Worm (Caenorhabditis elegans) whole organism, L1 larva: ENCODE data around the gene nep-12.

ENCODE experiments used
- C16A3.4 ChIP-seq: fragments of 150-350 bp; optimal IDR thresholded peaks from 2 replicates; lab custom pipeline; 2014; ENCODE audit warnings: missing biosample characterization, missing genetic modification characterization
- C34B4.2 ChIP-seq: sonication (generic microtip); optimal IDR thresholded peaks from 2 replicates; lab custom pipeline; 2017; ENCODE audit warnings: mild to moderate bottlenecking, missing genetic modification characterization, missing compliant biosample characterization
- F16B12.6 ChIP-seq: fragments of 150-350 bp; optimal IDR thresholded peaks from 2 replicates; lab custom pipeline; 2014; ENCODE audit warnings: missing biosample characterization, missing genetic modification characterization
- aly-2 ChIP-seq: fragments of 150-350 bp; optimal IDR thresholded peaks from 2 replicates; lab custom pipeline; 2014; ENCODE audit warnings: missing biosample characterization, missing genetic modification characterization
- blmp-1 ChIP-seq: fragments of 150-350 bp; optimal IDR thresholded peaks from 2 replicates; lab custom pipeline; 2014; ENCODE audit warnings: missing biosample characterization, missing genetic modification characterization
- ceh-63 ChIP-seq: fragments of 200-800 bp; sonication (Bioruptor generic); optimal IDR thresholded peaks from 2 replicates; lab custom pipeline; 2018; ENCODE audit warnings: mild to moderate bottlenecking, missing genetic modification characterization, missing compliant biosample characterization
- ceh-8 ChIP-seq: fragments of 200-800 bp; sonication (Bioruptor generic); optimal IDR thresholded peaks from 2 replicates; lab custom pipeline; 2018; ENCODE audit warnings: mild to moderate bottlenecking, missing genetic modification characterization, moderate library complexity, missing compliant biosample characterization
- ceh-88 ChIP-seq: fragments of 200-800 bp; sonication (Bioruptor generic); IDR thresholded peaks from 2 replicates; pipeline ENCODE4 v1.3.6; 2022; ENCODE audit warnings: missing genetic modification characterization, missing compliant biosample characterization
- efl-1 ChIP-seq, 4 experiments: fragments of 150-350 bp; optimal IDR thresholded peaks in 3 of 4; peaks in 1 of 4; 1 replicate in 1 of 4; 2 replicates in 3 of 4; lab custom pipeline; 2014; ENCODE audit warnings: missing biosample characterization in 2 of 4, missing genetic modification characterization in 2 of 4, missing genetic modification reagents in 2 of 4
- efl-3 ChIP-seq: fragments of 200-800 bp; sonication (Bioruptor generic); optimal IDR thresholded peaks from 2 replicates; lab custom pipeline; 2018; ENCODE audit warnings: mild to moderate bottlenecking, missing genetic modification characterization, missing compliant biosample characterization
- egl-13 ChIP-seq: sonication (generic microtip); optimal IDR thresholded peaks from 2 replicates; lab custom pipeline; 2016; ENCODE audit warnings: missing genotype, missing genetic modification reagents, missing genetic modification characterization, missing compliant biosample characterization
- elt-2 ChIP-seq: sonication (generic microtip); optimal IDR thresholded peaks from 2 replicates; lab custom pipeline; 2016; ENCODE audit warnings: missing genetic modification characterization, mild to moderate bottlenecking, inconsistent platforms, missing compliant biosample characterization, missing genetic modification reagents
- ets-5 ChIP-seq: fragments of 200-800 bp; sonication (Bioruptor generic); IDR thresholded peaks from 2 replicates; pipeline ENCODE4 v1.3.6; 2022; ENCODE audit warnings: missing genetic modification characterization, missing compliant biosample characterization
- grh-1 ChIP-seq: fragments of 200-800 bp; sonication (Bioruptor generic); IDR thresholded peaks from 2 replicates; pipeline ENCODE4 v1.3.6; 2022; ENCODE audit warnings: missing genetic modification reagents, missing genetic modification characterization, missing compliant biosample characterization
- irx-1 ChIP-seq: sonication (generic microtip); optimal IDR thresholded peaks from 2 replicates; lab custom pipeline; 2016; ENCODE audit warnings: missing genetic modification characterization, missing compliant biosample characterization
- jun-1 ChIP-seq: fragments of 150-350 bp; optimal IDR thresholded peaks from 2 replicates; lab custom pipeline; 2014; ENCODE audit warnings: missing biosample characterization, missing genetic modification reagents, missing genetic modification characterization
- lin-14 ChIP-seq: fragments of 200-800 bp; sonication (Bioruptor generic); optimal IDR thresholded peaks from 2 replicates; lab custom pipeline; 2018; ENCODE audit warnings: mild to moderate bottlenecking, missing genetic modification characterization, moderate library complexity, missing compliant biosample characterization
- lin-15B ChIP-seq: fragments of 150-350 bp; sonication (generic microtip); optimal IDR thresholded peaks from 3 replicates; lab custom pipeline; 2014; ENCODE audit warnings: missing biosample characterization, missing genetic modification characterization
- lin-35 ChIP-seq, 2 experiments: fragments of 150-350 bp; optimal IDR thresholded peaks; 2 replicates each; lab custom pipeline; 2014; ENCODE audit warnings: missing biosample characterization in 2 of 2, missing genetic modification characterization in 2 of 2, missing genetic modification reagents in 2 of 2
- mdl-1 ChIP-seq, 2 experiments: fragments of 150-350 bp; optimal IDR thresholded peaks; 2 replicates each; lab custom pipeline; 2014 to 2017; ENCODE audit warnings: missing biosample characterization in 2 of 2, missing genetic modification characterization in 2 of 2, inconsistent platforms in 1 of 2
- mep-1 ChIP-seq: fragments of 150-350 bp; optimal IDR thresholded peaks from 2 replicates; lab custom pipeline; 2014; ENCODE audit warnings: missing biosample characterization, missing genetic modification characterization
- nhr-237 ChIP-seq: fragments of 150-350 bp; optimal IDR thresholded peaks from 2 replicates; lab custom pipeline; 2014; ENCODE audit warnings: missing biosample characterization, missing genetic modification characterization
- nhr-47 ChIP-seq: sonication (generic microtip); optimal IDR thresholded peaks from 2 replicates; lab custom pipeline; 2016; ENCODE audit warnings: mild to moderate bottlenecking, missing genetic modification characterization, moderate library complexity, missing compliant biosample characterization
- nhr-71 ChIP-seq: sonication (generic microtip); optimal IDR thresholded peaks from 2 replicates; lab custom pipeline; 2016; ENCODE audit warnings: mild to moderate bottlenecking, missing genetic modification characterization, moderate library complexity, missing compliant biosample characterization
- nhr-77 ChIP-seq: fragments of 150-350 bp; optimal IDR thresholded peaks from 2 replicates; lab custom pipeline; 2014; ENCODE audit warnings: missing biosample characterization, missing genetic modification characterization
- pag-3 ChIP-seq: sonication (generic microtip); optimal IDR thresholded peaks from 2 replicates; lab custom pipeline; 2017; ENCODE audit warnings: missing genetic modification characterization, mild to moderate bottlenecking, missing compliant biosample characterization, antibody characterized with exemption, borderline replicate concordance; ENCODE audit not compliant: insufficient read depth
- pqm-1 ChIP-seq: sonication (generic microtip); optimal IDR thresholded peaks from 3 replicates; lab custom pipeline; 2017; ENCODE audit warnings: missing biosample characterization, missing genetic modification characterization
- snpc-4 ChIP-seq: fragments of 150-350 bp; optimal IDR thresholded peaks from 2 replicates; lab custom pipeline; 2014; ENCODE audit warnings: missing biosample characterization, missing genetic modification characterization
- snu-23 ChIP-seq: sonication (generic microtip); optimal IDR thresholded peaks from 2 replicates; lab custom pipeline; 2016; ENCODE audit warnings: missing genetic modification characterization, missing compliant biosample characterization
- sox-4 ChIP-seq: sonication (generic microtip); optimal IDR thresholded peaks from 2 replicates; lab custom pipeline; 2016; ENCODE audit warnings: missing genetic modification characterization, missing compliant biosample characterization
- sup-37 ChIP-seq: fragments of 200-800 bp; sonication (Bioruptor generic); optimal IDR thresholded peaks from 2 replicates; lab custom pipeline; 2018; ENCODE audit warnings: mild to moderate bottlenecking, missing genetic modification characterization, missing compliant biosample characterization
- tlp-1 ChIP-seq: fragments of 150-350 bp; optimal IDR thresholded peaks from 2 replicates; lab custom pipeline; 2014; ENCODE audit warnings: missing biosample characterization, missing genetic modification characterization
- unc-130 ChIP-seq: fragments of 150-350 bp; optimal IDR thresholded peaks from 2 replicates; lab custom pipeline; 2017; ENCODE audit warnings: missing biosample characterization, missing genetic modification characterization, inconsistent platforms
- unc-98 ChIP-seq: fragments of 200-800 bp; sonication (Bioruptor generic); IDR thresholded peaks from 2 replicates; pipeline ENCODE4 v1.3.6; 2022; ENCODE audit warnings: missing genetic modification characterization, missing compliant biosample characterization
- zip-4 ChIP-seq: fragments of 200-800 bp; sonication (Bioruptor generic); optimal IDR thresholded peaks from 2 replicates; lab custom pipeline; 2018; ENCODE audit warnings: mild to moderate bottlenecking, missing genetic modification characterization, moderate library complexity, missing compliant biosample characterization
- ztf-4 ChIP-seq: fragments of 150-350 bp; optimal IDR thresholded peaks from 2 replicates; lab custom pipeline; 2014; ENCODE audit warnings: missing biosample characterization, missing genetic modification characterization

nep-12 gene

ce11 chrII:4805799-4806198 is 21.5 kb upstream of the nep-12 start (continued):
- no peak for TF ChIP-seq nhr-47
- no peak for TF ChIP-seq tlp-1
- TF ChIP-seq nhr-237 (tag; lab: Kevin White, UChicago) = no peak
- no peak for TF ChIP-seq pag-3 (tag; lab: Kevin White, UChicago)
- no peak for TF ChIP-seq efl-3 (GFP tag; lab: Kevin White, UChicago)
- peak; percentile 30 for TF ChIP-seq snu-23 (GFP tag; lab: Kevin White, UChicago)
- TF ChIP-seq sox-4 (tag; lab: Kevin White, UChicago) = no peak
- peak; percentile 24 for TF ChIP-seq unc-130 (tag; lab: Kevin White, UChicago)

- peak; percentile 88 for TF ChIP-seq elt-2 (tag; lab: Kevin White, UChicago)
- TF ChIP-seq efl-1 (optimal IDR thresholded peaks at IDR 0.05; lab: Kevin White, UChicago) = no peak
- TF ChIP-seq efl-1 (GFP tag; optimal IDR thresholded peaks at IDR 0.05 in 1 of 2; lab: Kevin White, UChicago) = peak in 1 of 2 experiments; percentile 38
- peak; percentile 30 for TF ChIP-seq blmp-1 (tag; lab: Kevin White, UChicago)
- TF ChIP-seq sup-37 (GFP tag; lab: Kevin White, UChicago) = no peak
- no peak for TF ChIP-seq grh-1 (GFP tag; lab: Robert Waterston, UW)
- TF ChIP-seq zip-4 = no peak
- peak; percentile 0 for TF ChIP-seq lin-14 (GFP tag; lab: Kevin White, UChicago)
- TF ChIP-seq F16B12.6 = no peak
- peak; percentile 6 for TF ChIP-seq pqm-1 (tag; lab: Kevin White, UChicago)
- no peak for TF ChIP-seq efl-3 (GFP tag; lab: Kevin White, UChicago)
Measured at ce11 chrII:4802917-4803316, 18.6 kb upstream of the nep-12 start.

DNA sequence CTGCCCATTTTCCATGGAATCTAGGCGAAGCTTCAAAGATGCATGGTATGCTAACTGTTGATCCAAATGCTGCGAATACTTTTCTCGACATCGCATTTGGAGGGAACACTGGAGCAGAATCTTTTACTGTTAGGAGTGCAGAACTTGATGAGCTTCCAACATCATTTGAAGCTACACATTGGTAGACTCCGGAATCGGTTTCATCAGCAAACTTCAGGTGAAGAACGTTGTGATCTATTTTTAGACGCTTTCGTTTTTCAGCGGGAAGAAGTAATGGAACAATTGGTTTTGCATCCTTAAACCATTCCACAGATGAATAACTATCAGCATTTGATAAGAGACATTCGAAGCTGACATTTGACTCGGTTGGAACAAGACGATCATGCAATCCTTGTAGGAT is 16.2 kb upstream of the nep-12 start:
- TF ChIP-seq sup-37 (GFP tag; lab: Kevin White, UChicago) (no peak), tlp-1 (no peak), mdl-1 (tag; optimal IDR thresholded peaks at IDR 0.05; lab: Kevin White, UChicago) (no peak)
- TF ChIP-seq, all 84 proteins: peak for 0

DNA sequence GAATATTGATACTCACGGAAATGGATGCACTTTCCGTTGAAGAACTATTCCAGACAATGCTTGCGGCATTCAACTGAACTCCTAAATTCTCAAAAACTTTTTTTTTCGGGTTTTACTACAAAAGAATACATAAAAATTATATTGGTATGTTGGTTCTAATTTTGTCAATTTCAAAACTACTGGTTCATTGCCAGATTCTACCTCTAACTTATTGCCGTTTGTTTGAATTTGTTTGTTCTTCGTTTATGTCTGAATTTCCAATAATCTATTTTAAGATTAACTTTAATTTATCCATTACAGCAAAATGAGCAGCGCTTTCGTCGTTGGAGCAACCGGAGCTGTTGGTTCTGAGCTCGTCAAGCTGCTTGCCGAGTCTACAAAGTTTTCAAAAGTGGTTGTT is 12.7 kb upstream of the nep-12 start, which contains the start of gene C33F10.14:
Gene C33F10.14, plus strand, starts transcription at position 301 of the 400 bp plus-strand sequence.
- TF ChIP-seq jun-1 (tag; lab: Kevin White, UChicago) = no peak
- TF ChIP-seq snpc-4 (tag; lab: Kevin White, UChicago) = no peak
- no peak for TF ChIP-seq ztf-4
- TF ChIP-seq ceh-8 (GFP tag; lab: Kevin White, UChicago) = no peak
- no peak for TF ChIP-seq mep-1
- TF ChIP-seq nhr-77 = no peak
- TF ChIP-seq lin-15B (tag; lab: Kevin White, UChicago) = no peak
- TF ChIP-seq C16A3.4 (tag; lab: Kevin White, UChicago) = no peak
- TF ChIP-seq ceh-63 (GFP tag; lab: Kevin White, UChicago) = no peak
- no peak for TF ChIP-seq ets-5 (GFP tag; lab: Robert Waterston, UW)
- no peak for TF ChIP-seq aly-2 (tag; lab: Kevin White, UChicago)
- TF ChIP-seq egl-13 (tag; lab: Kevin White, UChicago) = no peak
- TF ChIP-seq nhr-71 (tag; lab: Kevin White, UChicago) = no peak
- no peak for TF ChIP-seq C34B4.2 (tag; lab: Kevin White, UChicago)
- no peak for TF ChIP-seq snu-23 (GFP tag; lab: Kevin White, UChicago)

- TF ChIP-seq lin-35 (GFP tag; optimal IDR thresholded peaks at IDR 0.05; lab: Kevin White, UChicago) = no peak
- no peak for TF ChIP-seq mep-1
- TF ChIP-seq irx-1 (tag; lab: Kevin White, UChicago) = no peak
- TF ChIP-seq ceh-88 (GFP tag; lab: Robert Waterston, UW) = no peak
- no peak for TF ChIP-seq mdl-1 (tag; optimal IDR thresholded peaks at IDR 0.05; lab: Kevin White, UChicago)
- TF ChIP-seq unc-98 (GFP tag; lab: Robert Waterston, UW) = no peak
Measured at ce11 chrII:4795461-4795860, 11.1 kb upstream of the nep-12 start, which contains the start of gene C33F10.4. TSS of gene C33F10.4 (plus strand) at chrII:4795761.
